Fruit fly (Drosophila melanogaster) S2 (cell line): ENCODE data around the gene TM9SF3.
A peak's percentile ranks its signal among the peaks of the same experiment; 100 is the strongest.

ENCODE experiments used
- CG8478 ChIP-seq: fragments of >200 bp; optimal IDR thresholded peaks from 2 replicates; lab custom pipeline; 2018
- CTCF ChIP-seq, 2 experiments: fragments of >200 bp; optimal IDR thresholded peaks; 2 replicates each; lab custom pipeline; 2018

TM9SF3 gene

dm6 chr3L:5630176-5630583 lies 26.4 kb upstream of the TM9SF3 start:
- no peak for TF ChIP-seq CTCF (optimal IDR thresholded peaks at IDR 0.05; lab: Kevin White, UChicago)

dm6 chr3L:5627816-5628215 lies 24.0 kb upstream of the TM9SF3 start:
- TF ChIP-seq CTCF (optimal IDR thresholded peaks at IDR 0.05; lab: Kevin White, UChicago) (no peak), CG8478 (lab: Kevin White, UChicago) (no peak)

dm6 chr3L:5626465-5626864 lies 22.7 kb upstream of the TM9SF3 start:
- TF ChIP-seq CTCF (optimal IDR thresholded peaks at IDR 0.05; lab: Kevin White, UChicago): no peak
- no peak for TF ChIP-seq CG8478 (lab: Kevin White, UChicago)

dm6 chr3L:5625121-5625667 lies 21.4 kb upstream of the TM9SF3 start:
- TF ChIP-seq CG8478 (lab: Kevin White, UChicago) (no peak), CTCF (optimal IDR thresholded peaks at IDR 0.05; lab: Kevin White, UChicago) (no peak)

- TF ChIP-seq CTCF (optimal IDR thresholded peaks at IDR 0.05; lab: Kevin White, UChicago) (no peak), CG8478 (lab: Kevin White, UChicago) (no peak)
These were observed 19.5 kb upstream of the TM9SF3 start for dm6 chr3L:5623296-5623695.

- TF ChIP-seq CG8478 (lab: Kevin White, UChicago) (no peak), CTCF (optimal IDR thresholded peaks at IDR 0.05; lab: Kevin White, UChicago) (no peak)
These were observed 18.1 kb upstream of the TM9SF3 start for dm6 chr3L:5621908-5622307.

dm6 chr3L:5621506-5621905 lies 17.7 kb upstream of the TM9SF3 start:
- TF ChIP-seq CTCF (optimal IDR thresholded peaks at IDR 0.05; lab: Kevin White, UChicago) (no peak), CG8478 (lab: Kevin White, UChicago) (no peak)

- no peak for TF ChIP-seq CG8478 (lab: Kevin White, UChicago)
- TF ChIP-seq CTCF (optimal IDR thresholded peaks at IDR 0.05; lab: Kevin White, UChicago): no peak
These were observed 14.9 kb upstream of the TM9SF3 start for dm6 chr3L:5618697-5619096.

dm6 chr3L:5617395-5617794 lies 13.6 kb upstream of the TM9SF3 start:
- TF ChIP-seq CG8478 (lab: Kevin White, UChicago): no peak
- TF ChIP-seq CTCF (optimal IDR thresholded peaks at IDR 0.05; lab: Kevin White, UChicago): no peak

- TF ChIP-seq CTCF (optimal IDR thresholded peaks at IDR 0.05; lab: Kevin White, UChicago): no peak
These were observed 12.7 kb upstream of the TM9SF3 start for dm6 chr3L:5616472-5616871.

- no peak for TF ChIP-seq CG8478 (lab: Kevin White, UChicago)
- no peak for TF ChIP-seq CTCF (optimal IDR thresholded peaks at IDR 0.05; lab: Kevin White, UChicago)
These were observed 12.0 kb upstream of the TM9SF3 start for dm6 chr3L:5615744-5616143.

- TF ChIP-seq CTCF (optimal IDR thresholded peaks at IDR 0.05; lab: Kevin White, UChicago) (no peak), CG8478 (lab: Kevin White, UChicago) (no peak)
These were observed 8.0 kb upstream of the TM9SF3 start for dm6 chr3L:5611732-5612250.

- TF ChIP-seq CG8478 (lab: Kevin White, UChicago) (no peak), CTCF (optimal IDR thresholded peaks at IDR 0.05; lab: Kevin White, UChicago) (no peak)
These were observed 6.8 kb upstream of the TM9SF3 start for dm6 chr3L:5610582-5610981.

- TF ChIP-seq CG8478 (lab: Kevin White, UChicago): no peak
- TF ChIP-seq CTCF (optimal IDR thresholded peaks at IDR 0.05; lab: Kevin White, UChicago): no peak
These were observed 5.7 kb upstream of the TM9SF3 start for dm6 chr3L:5609493-5609892.

dm6 chr3L:5608786-5609370 lies 5.1 kb upstream of the TM9SF3 start:
- no peak for TF ChIP-seq CTCF (optimal IDR thresholded peaks at IDR 0.05; lab: Kevin White, UChicago)
- no peak for TF ChIP-seq CG8478 (lab: Kevin White, UChicago)

- peak; percentile 83 to 91 for TF ChIP-seq CTCF (optimal IDR thresholded peaks at IDR 0.05; lab: Kevin White, UChicago)
- TF ChIP-seq CG8478 (lab: Kevin White, UChicago): no peak
These were observed 4.3 kb upstream of the TM9SF3 start, which contains the start of gene Eaf6 for dm6 chr3L:5608128-5608527. Gene Eaf6, minus strand, starts transcription at chr3L:5608300.
